Worm (Caenorhabditis elegans) whole organism, young adult: ENCODE data around the gene lcmt-1.

Experiments used
- B0261.1 ChIP-seq: sonication (generic microtip); optimal IDR thresholded peaks from 2 replicates; lab custom pipeline; 2016; ENCODE audit warnings: mild to moderate bottlenecking, missing genetic modification characterization, moderate library complexity, missing compliant biosample characterization
- C17E4.6 ChIP-seq: fragments of 200-800 bp; sonication (Bioruptor generic); IDR thresholded peaks from 2 replicates; pipeline ENCODE4 v1.3.6; 2022; ENCODE audit warnings: missing genetic modification reagents, missing genetic modification characterization, missing compliant biosample characterization
- F10E7.11 ChIP-seq: sonication (generic microtip); optimal IDR thresholded peaks from 2 replicates; lab custom pipeline; 2017; ENCODE audit warnings: mild to moderate bottlenecking, missing genetic modification characterization, moderate library complexity, missing compliant biosample characterization
- F22D6.2 ChIP-seq: sonication (generic microtip); optimal IDR thresholded peaks from 2 replicates; lab custom pipeline; 2016; ENCODE audit warnings: mild to moderate bottlenecking, missing genetic modification characterization, missing compliant biosample characterization
- F23B12.7 ChIP-seq: sonication (generic microtip); optimal IDR thresholded peaks from 2 replicates; lab custom pipeline; 2017; ENCODE audit warnings: missing genetic modification characterization, mild to moderate bottlenecking, missing compliant biosample characterization, antibody characterized with exemption, moderate library complexity; ENCODE audit not compliant: insufficient read depth
- F52B5.7 ChIP-seq: sonication (generic microtip); optimal IDR thresholded peaks from 2 replicates; lab custom pipeline; 2016; ENCODE audit warnings: mild to moderate bottlenecking, missing genetic modification characterization, missing compliant biosample characterization
- Y95B8A.8 ChIP-seq: fragments of 200-800 bp; sonication (Bioruptor generic); IDR thresholded peaks from 2 replicates; pipeline ENCODE4 v1.3.6; 2022; ENCODE audit warnings: missing genetic modification reagents, missing genetic modification characterization, missing compliant biosample characterization
- athp-1 ChIP-seq: sonication (generic microtip); optimal IDR thresholded peaks from 2 replicates; lab custom pipeline; 2017; ENCODE audit warnings: mild to moderate bottlenecking, missing genetic modification characterization, missing compliant biosample characterization
- attf-3 ChIP-seq: fragments of 200-800 bp; sonication (Bioruptor generic); conservative IDR thresholded peaks from 2 replicates; pipeline ENCODE4 v1.3.6; 2022; ENCODE audit warnings: missing genetic modification reagents, missing genetic modification characterization, missing compliant biosample characterization
- ccch-3 ChIP-seq: fragments of 200-800 bp; sonication (Bioruptor generic); optimal IDR thresholded peaks from 2 replicates; lab custom pipeline; 2018; ENCODE audit warnings: mild to moderate bottlenecking, missing genetic modification characterization, missing compliant biosample characterization
- cebp-2 ChIP-seq: fragments of 200-800 bp; sonication (Bioruptor generic); IDR thresholded peaks from 2 replicates; pipeline ENCODE4 v1.3.6; 2022; ENCODE audit warnings: missing genetic modification characterization, missing compliant biosample characterization
- ceh-79 ChIP-seq: sonication (generic microtip); optimal IDR thresholded peaks from 2 replicates; lab custom pipeline; 2017; ENCODE audit warnings: mild to moderate bottlenecking, missing genetic modification characterization, missing compliant biosample characterization
- chd-7 ChIP-seq: sonication (generic microtip); optimal IDR thresholded peaks from 2 replicates; lab custom pipeline; 2016; ENCODE audit warnings: mild to moderate bottlenecking, missing genetic modification characterization, moderate library complexity, missing compliant biosample characterization
- dpff-1 ChIP-seq: sonication (generic microtip); optimal IDR thresholded peaks from 2 replicates; lab custom pipeline; 2017; ENCODE audit warnings: mild to moderate bottlenecking, missing genetic modification characterization, missing compliant biosample characterization
- dpl-1 ChIP-seq: fragments of 150-350 bp; optimal IDR thresholded peaks from 2 replicates; lab custom pipeline; 2014; ENCODE audit warnings: missing biosample characterization, missing genetic modification reagents, missing genetic modification characterization
- fkh-3 ChIP-seq: sonication (generic microtip); optimal IDR thresholded peaks from 2 replicates; lab custom pipeline; 2016; ENCODE audit warnings: mild to moderate bottlenecking, missing genetic modification characterization, missing compliant biosample characterization
- gei-17 ChIP-seq: fragments of 200-800 bp; sonication (Bioruptor generic); optimal IDR thresholded peaks from 2 replicates; lab custom pipeline; 2018; ENCODE audit warnings: mild to moderate bottlenecking, missing genetic modification characterization, missing compliant biosample characterization
- him-1 ChIP-seq: sonication (generic microtip); optimal IDR thresholded peaks from 2 replicates; lab custom pipeline; 2016; ENCODE audit warnings: missing genotype, missing genetic modification reagents, missing genetic modification characterization, missing compliant biosample characterization
- hmg-1.2 ChIP-seq: fragments of 200-800 bp; sonication (Bioruptor generic); IDR thresholded peaks from 2 replicates; pipeline ENCODE4 v1.3.6; 2022; ENCODE audit warnings: missing genetic modification reagents, missing genetic modification characterization, missing compliant biosample characterization
- lin-26 ChIP-seq: fragments of 200-800 bp; sonication (Bioruptor generic); IDR thresholded peaks from 2 replicates; pipeline ENCODE4 v1.3.6; 2022; ENCODE audit warnings: missing genetic modification reagents, missing genetic modification characterization, missing compliant biosample characterization
- lin-35 ChIP-seq, 3 experiments: fragments of 150-350 bp in 2 of 3; sonication (generic microtip) in 1 of 3; optimal IDR thresholded peaks; 2 replicates each; lab custom pipeline; 2014 to 2018; ENCODE audit warnings: missing biosample characterization in 3 of 3, missing genetic modification characterization in 3 of 3, missing genetic modification reagents in 3 of 3
- lin-40 ChIP-seq: sonication (generic microtip); optimal IDR thresholded peaks from 2 replicates; lab custom pipeline; 2016; ENCODE audit warnings: missing genetic modification characterization, mild to moderate bottlenecking, missing compliant biosample characterization, missing genotype, missing genetic modification reagents
- madf-3 ChIP-seq: fragments of 200-800 bp; sonication (Bioruptor generic); IDR thresholded peaks from 2 replicates; pipeline ENCODE4 v1.3.6; 2022; ENCODE audit warnings: missing genetic modification reagents, missing genetic modification characterization, missing compliant biosample characterization
- madf-8 ChIP-seq: fragments of 200-800 bp; sonication (Bioruptor generic); conservative IDR thresholded peaks from 2 replicates; pipeline ENCODE4 v1.3.6; 2022; ENCODE audit warnings: missing genetic modification reagents, missing genetic modification characterization, missing compliant biosample characterization
- mcd-1 ChIP-seq: fragments of 200-800 bp; sonication (Bioruptor generic); IDR thresholded peaks from 2 replicates; pipeline ENCODE4 v1.3.6; 2022; ENCODE audit warnings: missing genetic modification reagents, missing genetic modification characterization, missing compliant biosample characterization
- nfya-2 ChIP-seq: fragments of 200-800 bp; sonication (Bioruptor generic); IDR thresholded peaks from 2 replicates; pipeline ENCODE4 v1.3.6; 2022; ENCODE audit warnings: missing genetic modification reagents, missing genetic modification characterization, missing compliant biosample characterization
- nhr-80 ChIP-seq: sonication (generic microtip); optimal IDR thresholded peaks from 2 replicates; lab custom pipeline; 2016; ENCODE audit warnings: missing genetic modification characterization, missing compliant biosample characterization
- pha-4 ChIP-seq: fragments of 150-350 bp; sonication (generic microtip); optimal IDR thresholded peaks from 2 replicates; lab custom pipeline; 2014; ENCODE audit warnings: missing biosample characterization, missing genetic modification reagents, missing genetic modification characterization
- rec-8 ChIP-seq, 2 experiments: sonication (generic microtip); optimal IDR thresholded peaks; 2 replicates each; lab custom pipeline; 2016; ENCODE audit warnings: mild to moderate bottlenecking in 2 of 2, missing genetic modification characterization in 2 of 2, missing genetic modification reagents in 2 of 2, missing genotype in 2 of 2, missing biosample characterization in 1 of 2, missing compliant biosample characterization in 1 of 2, moderate library complexity in 1 of 2
- repo-1 ChIP-seq: sonication (generic microtip); optimal IDR thresholded peaks from 2 replicates; lab custom pipeline; 2017; ENCODE audit warnings: mild to moderate bottlenecking, missing genetic modification characterization, missing compliant biosample characterization
- snpc-1.3 ChIP-seq: sonication (generic microtip); optimal IDR thresholded peaks from 2 replicates; lab custom pipeline; 2017; ENCODE audit warnings: missing genetic modification characterization, mild to moderate bottlenecking, missing compliant biosample characterization, antibody characterized with exemption, moderate library complexity, missing genotype, missing genetic modification reagents; ENCODE audit not compliant: insufficient read depth
- xnd-1 ChIP-seq: sonication (generic microtip); optimal IDR thresholded peaks from 2 replicates; lab custom pipeline; 2016; ENCODE audit warnings: missing genotype, missing genetic modification reagents, missing genetic modification characterization, missing compliant biosample characterization
- zfh-2 ChIP-seq: fragments of 200-800 bp; sonication (Bioruptor generic); conservative IDR thresholded peaks from 2 replicates; pipeline ENCODE4 v1.3.6; 2022; ENCODE audit warnings: missing genetic modification reagents, missing genetic modification characterization, missing compliant biosample characterization
- ztf-18 ChIP-seq: sonication (generic microtip); optimal IDR thresholded peaks from 2 replicates; lab custom pipeline; 2016; ENCODE audit warnings: missing genotype, mild to moderate bottlenecking, missing genetic modification characterization, missing compliant biosample characterization

lcmt-1 gene

ce11 chrIII:4313061-4313962, 29.9 kb upstream of the lcmt-1 start, which contains the start of the genes evl-14 and dcn-1 (continued):
- no peak for TF ChIP-seq dpff-1 (tag; lab: Kevin White, UChicago)
- no peak for TF ChIP-seq B0261.1 (tag; lab: Kevin White, UChicago)
- peak; percentile 47; the same call in 1 of the 2 replicates for TF ChIP-seq hmg-1.2 (GFP tag; lab: Robert Waterston, UW)
- no peak for TF ChIP-seq ztf-18 (tag; lab: Kevin White, UChicago)
- no peak for TF ChIP-seq F22D6.2 (tag; lab: Kevin White, UChicago)
- TF ChIP-seq lin-35 (GFP tag; optimal IDR thresholded peaks at IDR 0.05; lab: Kevin White, UChicago): no peak
- no peak for TF ChIP-seq lin-26
- TF ChIP-seq lin-40 (tag; lab: Kevin White, UChicago): peak; percentile 71
- no peak for TF ChIP-seq zfh-2 (GFP tag; lab: Robert Waterston, UW)
- no peak for TF ChIP-seq rec-8 (tag; optimal IDR thresholded peaks at IDR 0.05; lab: Kevin White, UChicago)
- TF ChIP-seq repo-1 (tag; lab: Kevin White, UChicago): no peak
- no peak for TF ChIP-seq F52B5.7 (tag; lab: Kevin White, UChicago)
- TF ChIP-seq xnd-1 (tag; lab: Kevin White, UChicago): peak; percentile 80
- no peak for TF ChIP-seq chd-7 (tag; lab: Kevin White, UChicago)
- TF ChIP-seq nfya-2 (GFP tag; lab: Robert Waterston, UW): no peak
- no peak for TF ChIP-seq ccch-3 (GFP tag; lab: Kevin White, UChicago)
- peak; percentile 74 for TF ChIP-seq pha-4 (tag; lab: Kevin White, UChicago)
- TF ChIP-seq madf-8 (GFP tag; lab: Robert Waterston, UW): peak; percentile 87
- peak; percentile 47 for TF ChIP-seq snpc-1.3 (tag; lab: Kevin White, UChicago)
- TF ChIP-seq ceh-79 (tag; lab: Kevin White, UChicago): no peak

- peak; percentile 45 for TF ChIP-seq nhr-80 (tag; lab: Kevin White, UChicago)
- TF ChIP-seq pha-4 (tag; lab: Kevin White, UChicago): no peak
- TF ChIP-seq, all 124 proteins: peak for 1
Measured at ce11 chrIII:4314502-4314901, 28.7 kb upstream of the lcmt-1 start.

ce11 chrIII:4317065-4317752, 26.0 kb upstream of the lcmt-1 start, which contains the start of gene tag-131:
Gene tag-131 (plus strand): TSS chrIII:4317702.
- TF ChIP-seq him-1 (tag; lab: Kevin White, UChicago) (no peak), zfh-2 (GFP tag; lab: Robert Waterston, UW) (no peak), fkh-3 (tag; lab: Kevin White, UChicago) (no peak), F22D6.2 (tag; lab: Kevin White, UChicago) (no peak), hmg-1.2 (GFP tag; lab: Robert Waterston, UW) (peak; percentile 20; the same call in 1 of the 2 replicates)
- TF ChIP-seq, all 124 proteins: peak for 1

ce11 chrIII:4320113-4320512, 23.1 kb upstream of the lcmt-1 start, which contains the start of gene H38K22.6:
Gene H38K22.6 (plus strand): TSS chrIII:4320413.
- TF ChIP-seq madf-3 (GFP tag; lab: Robert Waterston, UW) (no peak), mcd-1 (GFP tag; lab: Robert Waterston, UW) (no peak), ztf-18 (tag; lab: Kevin White, UChicago) (no peak), F10E7.11 (tag; lab: Kevin White, UChicago) (no peak), Y95B8A.8 (GFP tag; lab: Robert Waterston, UW) (no peak), C17E4.6 (GFP tag; lab: Robert Waterston, UW) (no peak), dpl-1 (GFP tag; lab: Kevin White, UChicago) (no peak), gei-17 (GFP tag; lab: Kevin White, UChicago) (no peak), athp-1 (tag; lab: Kevin White, UChicago) (no peak), F23B12.7 (no peak), attf-3 (GFP tag; lab: Robert Waterston, UW) (no peak), cebp-2 (GFP tag; lab: Robert Waterston, UW) (no peak)
- TF ChIP-seq, all 124 proteins: peak for 0
